Worm (Caenorhabditis elegans) whole organism, L4 larva: ENCODE data around the gene srab-12.

ENCODE experiments used
- F10B5.3 ChIP-seq: sonication (generic microtip); optimal IDR thresholded peaks from 2 replicates; lab custom pipeline; 2016; ENCODE audit warnings: mild to moderate bottlenecking, missing genetic modification characterization, missing compliant biosample characterization
- R02D3.7 ChIP-seq: fragments of 150-350 bp; sonication (generic microtip); optimal IDR thresholded peaks from 3 replicates; lab custom pipeline; 2014; ENCODE audit warnings: missing biosample characterization, missing genetic modification characterization
- T20F7.1 ChIP-seq: fragments of 200-800 bp; sonication (Bioruptor generic); optimal IDR thresholded peaks from 2 replicates; lab custom pipeline; 2018; ENCODE audit warnings: mild to moderate bottlenecking, missing genetic modification characterization, missing compliant biosample characterization
- Y48G9A.11 ChIP-seq: fragments of 200-800 bp; sonication (Bioruptor generic); IDR thresholded peaks from 2 replicates; pipeline ENCODE4 v1.3.6; 2022; ENCODE audit warnings: missing genetic modification reagents, missing genetic modification characterization, missing compliant biosample characterization
- Y5F2A.4 ChIP-seq: fragments of 200-800 bp; sonication (Bioruptor generic); optimal IDR thresholded peaks from 2 replicates; lab custom pipeline; 2018; ENCODE audit warnings: mild to moderate bottlenecking, missing genetic modification characterization, missing compliant biosample characterization
- ama-1 ChIP-seq: fragments of 150-350 bp; optimal IDR thresholded peaks from 2 replicates; lab custom pipeline; 2014; ENCODE audit warnings: inconsistent platforms, mixed read lengths
- ceh-20 ChIP-seq: fragments of 200-800 bp; sonication (Bioruptor generic); IDR thresholded peaks from 2 replicates; pipeline ENCODE4 v1.3.6; 2022; ENCODE audit warnings: missing genetic modification reagents, missing genetic modification characterization, missing compliant biosample characterization
- ceh-28 ChIP-seq: fragments of 150-350 bp; optimal IDR thresholded peaks from 2 replicates; lab custom pipeline; 2014; ENCODE audit warnings: missing biosample characterization, missing genetic modification reagents, missing genetic modification characterization
- ceh-32 ChIP-seq: sonication (generic microtip); optimal IDR thresholded peaks from 2 replicates; lab custom pipeline; 2016; ENCODE audit warnings: mild to moderate bottlenecking, missing genetic modification characterization, missing compliant biosample characterization; ENCODE audit not compliant: poor library complexity
- ceh-44 ChIP-seq: fragments of 200-800 bp; sonication (Bioruptor generic); IDR thresholded peaks from 2 replicates; pipeline ENCODE4 v1.3.6; 2022; ENCODE audit warnings: missing genetic modification reagents, missing genetic modification characterization, missing compliant biosample characterization
- ces-1 ChIP-seq: fragments of 150-350 bp; sonication (generic microtip); optimal IDR thresholded peaks from 4 replicates; lab custom pipeline; 2014; ENCODE audit warnings: missing biosample characterization, missing genetic modification reagents, missing genetic modification characterization
- cey-2 ChIP-seq: sonication (generic microtip); optimal IDR thresholded peaks from 3 replicates; lab custom pipeline; 2017; ENCODE audit warnings: missing genetic modification characterization, mild to moderate bottlenecking, missing compliant biosample characterization, antibody characterized with exemption, borderline replicate concordance; ENCODE audit not compliant: insufficient read depth
- ctbp-1 ChIP-seq: fragments of 200-800 bp; sonication (Bioruptor generic); IDR thresholded peaks from 2 replicates; pipeline ENCODE4 v1.3.6; 2022; ENCODE audit warnings: missing genetic modification reagents, missing genetic modification characterization, missing compliant biosample characterization
- daf-12 ChIP-seq: fragments of 150-350 bp; optimal IDR thresholded peaks from 2 replicates; lab custom pipeline; 2014; ENCODE audit warnings: missing biosample characterization, missing genetic modification reagents, missing genetic modification characterization
- daf-16 ChIP-seq, 3 experiments: sonication (generic microtip); optimal IDR thresholded peaks; 2 replicates each; lab custom pipeline; 2016 to 2017; ENCODE audit warnings: missing genetic modification characterization in 3 of 3, missing genetic modification reagents in 3 of 3, mild to moderate bottlenecking in 2 of 3, missing compliant biosample characterization in 2 of 3, missing biosample characterization in 1 of 3, moderate library complexity in 1 of 3
- dmd-6 ChIP-seq: fragments of 200-800 bp; sonication (Bioruptor generic); IDR thresholded peaks from 2 replicates; pipeline ENCODE4 v1.3.6; 2022; ENCODE audit warnings: missing genetic modification reagents, missing genetic modification characterization, missing compliant biosample characterization
- dve-1 ChIP-seq: sonication (generic microtip); optimal IDR thresholded peaks from 2 replicates; lab custom pipeline; 2017; ENCODE audit warnings: antibody characterized with exemption, mild to moderate bottlenecking, missing genetic modification characterization, missing compliant biosample characterization; ENCODE audit not compliant: insufficient read depth
- fkh-10 ChIP-seq: fragments of 150-350 bp; optimal IDR thresholded peaks from 2 replicates; lab custom pipeline; 2014; ENCODE audit warnings: missing biosample characterization, missing genetic modification reagents, missing genetic modification characterization
- hif-1 ChIP-seq, 2 experiments: sonication (generic microtip); optimal IDR thresholded peaks; 2 replicates each; lab custom pipeline; 2016 to 2017; ENCODE audit warnings: missing compliant biosample characterization in 2 of 2, missing genetic modification characterization in 2 of 2, missing genetic modification reagents in 2 of 2, missing genotype in 2 of 2, mild to moderate bottlenecking in 1 of 2
- lim-7 ChIP-seq: fragments of 200-800 bp; sonication (Bioruptor generic); IDR thresholded peaks from 2 replicates; pipeline ENCODE4 v1.3.6; 2022; ENCODE audit warnings: missing genetic modification characterization, missing compliant biosample characterization
- lin-13 ChIP-seq: fragments of 150-350 bp; optimal IDR thresholded peaks from 2 replicates; lab custom pipeline; 2014; ENCODE audit warnings: missing biosample characterization, missing genetic modification reagents, missing genetic modification characterization
- lin-15B ChIP-seq: fragments of 150-350 bp; sonication (generic microtip); optimal IDR thresholded peaks from 3 replicates; lab custom pipeline; 2014; ENCODE audit warnings: missing biosample characterization, missing genetic modification characterization
- lin-39 ChIP-seq: fragments of 150-350 bp; optimal IDR thresholded peaks from 2 replicates; lab custom pipeline; 2014; ENCODE audit warnings: missing biosample characterization, missing genetic modification reagents, missing genetic modification characterization
- mdl-1 ChIP-seq, 2 experiments: fragments of 150-350 bp in 1 of 2; sonication (generic microtip) in 1 of 2; optimal IDR thresholded peaks; 2 replicates each; lab custom pipeline; 2014 to 2017; ENCODE audit warnings: missing biosample characterization in 2 of 2, missing genetic modification characterization in 2 of 2
- nhr-237 ChIP-seq: sonication (generic microtip); optimal IDR thresholded peaks from 2 replicates; lab custom pipeline; 2017; ENCODE audit warnings: missing biosample characterization, missing genetic modification characterization
- nhr-76 ChIP-seq: fragments of 150-350 bp; optimal IDR thresholded peaks from 2 replicates; lab custom pipeline; 2014; ENCODE audit warnings: missing biosample characterization, missing genetic modification characterization
- nhr-77 ChIP-seq: fragments of 150-350 bp; optimal IDR thresholded peaks from 2 replicates; lab custom pipeline; 2014; ENCODE audit warnings: missing biosample characterization, missing genetic modification characterization
- pqm-1 ChIP-seq: sonication (generic microtip); optimal IDR thresholded peaks from 2 replicates; lab custom pipeline; 2017; ENCODE audit warnings: missing biosample characterization, missing genetic modification characterization
- rbr-2 ChIP-seq: sonication (generic microtip); optimal IDR thresholded peaks from 2 replicates; lab custom pipeline; 2016; ENCODE audit warnings: missing genotype, missing genetic modification characterization, missing compliant biosample characterization
- set-16 ChIP-seq: fragments of 200-800 bp; sonication (Bioruptor generic); IDR thresholded peaks from 2 replicates; pipeline ENCODE4 v1.3.6; 2022; ENCODE audit warnings: missing genetic modification reagents, missing genetic modification characterization, missing compliant biosample characterization
- spr-1 ChIP-seq: sonication (generic microtip); optimal IDR thresholded peaks from 2 replicates; lab custom pipeline; 2016; ENCODE audit warnings: mild to moderate bottlenecking, missing genetic modification characterization, missing compliant biosample characterization
- tag-97 ChIP-seq: fragments of 200-800 bp; sonication (Bioruptor generic); IDR thresholded peaks from 2 replicates; pipeline ENCODE4 v1.3.6; 2022; ENCODE audit warnings: missing genetic modification characterization, missing compliant biosample characterization
- tra-1 ChIP-seq: fragments of 200-800 bp; sonication (Bioruptor generic); IDR thresholded peaks from 2 replicates; pipeline ENCODE4 v1.3.6; 2022; ENCODE audit warnings: missing genetic modification reagents, missing genetic modification characterization, missing compliant biosample characterization
- unc-39 ChIP-seq: sonication (generic microtip); optimal IDR thresholded peaks from 2 replicates; lab custom pipeline; 2017; ENCODE audit warnings: missing biosample characterization, missing genetic modification characterization
- unc-62 ChIP-seq, 3 experiments: fragments of 150-350 bp in 1 of 3; sonication (generic microtip); optimal IDR thresholded peaks in 2 of 3; peaks in 1 of 3; 1 replicate in 1 of 3; 2 replicates in 2 of 3; lab custom pipeline; 2014 to 2017; ENCODE audit warnings: missing biosample characterization in 3 of 3, missing genetic modification characterization in 3 of 3, missing genetic modification reagents in 3 of 3, missing genotype in 1 of 3
- zag-1 ChIP-seq: fragments of 150-350 bp; optimal IDR thresholded peaks from 2 replicates; lab custom pipeline; 2014; ENCODE audit warnings: missing biosample characterization, missing genetic modification characterization
- zfp-3 ChIP-seq: fragments of 200-800 bp; sonication (Bioruptor generic); conservative IDR thresholded peaks from 2 replicates; pipeline ENCODE4 v1.3.6; 2022; ENCODE audit warnings: missing genetic modification reagents, missing genetic modification characterization, missing compliant biosample characterization
- zip-2 ChIP-seq: fragments of 150-350 bp; optimal IDR thresholded peaks from 2 replicates; lab custom pipeline; 2014; ENCODE audit warnings: missing biosample characterization, missing genetic modification characterization

Gene srab-12

ce11 chrV:17752340-17752739, 31.1 kb downstream of the srab-12 start (continued):
- no peak for TF ChIP-seq lin-13 (GFP tag; lab: Kevin White, UChicago)
- peak; percentile 69 for TF ChIP-seq dve-1
- TF ChIP-seq lin-15B: no peak
- no peak for TF ChIP-seq unc-62 (GFP tag; optimal IDR thresholded peaks at IDR 0.05 in 1 of 2; lab: Kevin White, UChicago)
- no peak for TF ChIP-seq unc-62 (tag; optimal IDR thresholded peaks at IDR 0.05; lab: Kevin White, UChicago)
- TF ChIP-seq spr-1 (tag; lab: Kevin White, UChicago): no peak
- TF ChIP-seq ceh-20 (GFP tag; lab: Robert Waterston, UW): 0 out of 2 replicates have a peak, but pooled peaks have one; percentile 36
- peak; percentile 85 for TF ChIP-seq pqm-1 (tag; lab: Kevin White, UChicago)
- no peak for TF ChIP-seq zfp-3 (GFP tag; lab: Robert Waterston, UW)
- peak; percentile 41 for TF ChIP-seq nhr-77 (tag; lab: Kevin White, UChicago)
- TF ChIP-seq lim-7 (GFP tag; lab: Robert Waterston, UW): no peak
- TF ChIP-seq daf-16 (GFP tag; optimal IDR thresholded peaks at IDR 0.05; lab: Kevin White, UChicago): no peak
- TF ChIP-seq daf-16 (tag; optimal IDR thresholded peaks at IDR 0.05; lab: Kevin White, UChicago): peak; percentile 74
- peak; percentile 84 for TF ChIP-seq dmd-6 (GFP tag; lab: Robert Waterston, UW)
- TF ChIP-seq F10B5.3 (tag; lab: Kevin White, UChicago): no peak
- TF ChIP-seq nhr-237 (tag; lab: Kevin White, UChicago): no peak

DNA sequence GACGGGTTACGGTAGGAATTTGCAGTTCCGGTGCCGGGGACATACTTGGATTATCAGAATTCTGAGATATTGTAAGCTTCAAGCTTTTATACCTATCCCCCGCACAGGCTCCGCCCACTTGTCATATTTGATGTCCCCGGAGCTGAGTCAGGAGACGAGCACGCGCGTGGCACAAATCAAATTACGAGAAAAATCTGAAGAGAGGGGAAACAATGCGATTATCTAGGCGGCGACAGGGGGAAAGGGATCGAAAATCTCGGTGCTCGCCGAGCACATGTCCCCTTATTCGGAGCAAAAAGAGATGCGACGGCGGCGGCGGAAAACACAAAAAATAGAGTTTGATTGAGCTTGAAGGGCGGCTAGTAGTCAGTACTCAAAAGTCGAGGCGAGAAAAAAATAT, 34.3 kb downstream of the srab-12 start, which contains the start of gene R12G8.1:
TSS of gene R12G8.1 (minus strand) at position 63 of the 400 bp plus-strand sequence.
- TF ChIP-seq set-16 (GFP tag; lab: Robert Waterston, UW): peak; percentile 49
- TF ChIP-seq cey-2: no peak
- no peak for TF ChIP-seq lin-39
- peak; percentile 70 for TF ChIP-seq ctbp-1
- no peak for TF ChIP-seq mdl-1 (tag; optimal IDR thresholded peaks at IDR 0.05; lab: Kevin White, UChicago)
- TF ChIP-seq rbr-2 (tag; lab: Kevin White, UChicago): peak; percentile 17
- TF ChIP-seq zip-2 (tag; lab: Kevin White, UChicago): no peak
- peak; percentile 88 for TF ChIP-seq fkh-10 (GFP tag; lab: Kevin White, UChicago)
- TF ChIP-seq T20F7.1: no peak
- peak; percentile 86 for TF ChIP-seq ces-1
- TF ChIP-seq ama-1 (lab: Kevin White, UChicago): no peak
- TF ChIP-seq ceh-44 (GFP tag; lab: Robert Waterston, UW): no peak
- TF ChIP-seq R02D3.7 (tag; lab: Kevin White, UChicago): no peak
- no peak for TF ChIP-seq F10B5.3 (tag; lab: Kevin White, UChicago)
- TF ChIP-seq nhr-76 (tag; lab: Kevin White, UChicago): no peak
- no peak for TF ChIP-seq daf-12
- peak; percentile 26 for TF ChIP-seq ceh-32 (tag; lab: Kevin White, UChicago)
- TF ChIP-seq zag-1 (tag; lab: Kevin White, UChicago): no peak

- TF ChIP-seq nhr-76 (tag; lab: Kevin White, UChicago): no peak
- no peak for TF ChIP-seq tag-97
- no peak for TF ChIP-seq ceh-28 (tag; lab: Kevin White, UChicago)
- TF ChIP-seq Y48G9A.11 (GFP tag; lab: Robert Waterston, UW): no peak
- no peak for TF ChIP-seq Y5F2A.4
Measured at ce11 chrV:17746959-17747358, 36.5 kb downstream of the srab-12 start, which contains the start of gene twk-36. Gene twk-36, minus strand, starts transcription at chrV:17747059.

- TF ChIP-seq tag-97 (no peak), unc-39 (tag; lab: Kevin White, UChicago) (no peak), tra-1 (GFP tag; lab: Robert Waterston, UW) (no peak), dve-1 (no peak), hif-1 (tag; optimal IDR thresholded peaks at IDR 0.05; lab: Kevin White, UChicago) (no peak), ceh-44 (GFP tag; lab: Robert Waterston, UW) (no peak), dmd-6 (GFP tag; lab: Robert Waterston, UW) (no peak), Y5F2A.4 (no peak), cey-2 (no peak), ceh-32 (tag; lab: Kevin White, UChicago) (no peak)
Measured at ce11 chrV:17743802-17744201, 39.6 kb downstream of the srab-12 start.
